Fruit fly (Drosophila melanogaster): ENCODE measurements around the gene Gr10b.

The Gr10b gene

dm6 chrX:11451027-11451572, 38.1 kb upstream of the Gr10b start (continued):
- peak; percentile 54; the same call in 1 of the 2 replicates for TF ChIP-seq NFAT (GFP tag; IDR thresholded peaks at IDR 0.05)
- TF ChIP-seq HmgZ (tag; optimal IDR thresholded peaks at IDR 0.05): peak; percentile 17
- no peak for TF ChIP-seq CG6683 (GFP tag; optimal IDR thresholded peaks at IDR 0.05)
- no peak for TF ChIP-seq ato (GFP tag; IDR thresholded peaks at IDR 0.05; ENCODE audit: partially characterized antibody)
- no peak for TF ChIP-seq Gsc (GFP tag; IDR thresholded peaks at IDR 0.05)
- peak; percentile 64 for TF ChIP-seq Ada2b (GFP tag; IDR thresholded peaks at IDR 0.05)
- no peak for TF ChIP-seq Sry-β (GFP tag; optimal IDR thresholded peaks at IDR 0.05)
- no peak for TF ChIP-seq pzg (GFP tag; optimal IDR thresholded peaks at IDR 0.05)
- TF ChIP-seq fd102C (GFP tag; optimal IDR thresholded peaks at IDR 0.05): no peak
- TF ChIP-seq sob (GFP tag; IDR thresholded peaks at IDR 0.05): peak; percentile 60
- no peak for TF ChIP-seq tx (GFP tag; optimal IDR thresholded peaks at IDR 0.05)
- peak; percentile 6 for TF ChIP-seq CG12391 (tag; optimal IDR thresholded peaks at IDR 0.05)
- peak; percentile 44 for TF ChIP-seq Meics (GFP tag; optimal IDR thresholded peaks at IDR 0.05)
- no peak for TF ChIP-seq cas (GFP tag; IDR thresholded peaks at IDR 0.05)
- peak; percentile 44 for TF ChIP-seq Hmr (GFP tag; optimal IDR thresholded peaks at IDR 0.05)
- peak; percentile 16 for TF ChIP-seq CHES-1-like (GFP tag; optimal IDR thresholded peaks at IDR 0.05)
- TF ChIP-seq CG10565 (GFP tag; optimal IDR thresholded peaks at IDR 0.05): no peak
- TF ChIP-seq CG17568 (GFP tag; optimal IDR thresholded peaks at IDR 0.05): no peak
- no peak for TF ChIP-seq gro (GFP tag; optimal IDR thresholded peaks at IDR 0.05)
- TF ChIP-seq chinmo (GFP tag; IDR thresholded peaks at IDR 0.05; ENCODE audit: partially characterized antibody): no peak
- TF ChIP-seq CG9817 (tag; optimal IDR thresholded peaks at IDR 0.05): peak; percentile 41
- no peak for TF ChIP-seq MESR4 (GFP tag; optimal IDR thresholded peaks at IDR 0.05)
- peak; percentile 53; the same call in 3 of the 4 replicates for TF ChIP-seq Gug (GFP tag; IDR thresholded peaks at IDR 0.05)
- TF ChIP-seq org-1 (GFP tag; optimal IDR thresholded peaks at IDR 0.05): peak; percentile 11
- peak; percentile 3 for TF ChIP-seq Bteb2 (GFP tag; optimal IDR thresholded peaks at IDR 0.05)
- peak; percentile 56; the same call in 2 of the 3 replicates for TF ChIP-seq CG11456 (GFP tag; IDR thresholded peaks at IDR 0.05)
- TF ChIP-seq CrebB (tag; optimal IDR thresholded peaks at IDR 0.05): peak; percentile 35
- TF ChIP-seq so (GFP tag; IDR thresholded peaks at IDR 0.05): peak; percentile 38; the same call in 1 of the 3 replicates
- peak; percentile 42; the same call in 1 of the 2 replicates for TF ChIP-seq CG3847 (GFP tag; IDR thresholded peaks at IDR 0.05)
- TF ChIP-seq CG6813 (GFP tag; optimal IDR thresholded peaks at IDR 0.05): peak; percentile 18
- TF ChIP-seq usp (GFP tag; optimal IDR thresholded peaks at IDR 0.05): no peak
- TF ChIP-seq CG34422 (GFP tag; IDR thresholded peaks at IDR 0.05): 0 out of 3 replicates have a peak, but pooled peaks have one; percentile 30
- TF ChIP-seq Opbp (GFP tag; IDR thresholded peaks at IDR 0.05; ENCODE audit: partially characterized antibody): no peak
- TF ChIP-seq CG11723 (GFP tag; optimal IDR thresholded peaks at IDR 0.05): peak; percentile 20
- TF ChIP-seq CG14014 (GFP tag; IDR thresholded peaks at IDR 0.05): peak; percentile 59
- no peak for TF ChIP-seq inv (GFP tag; IDR thresholded peaks at IDR 0.05; ENCODE audit: partially characterized antibody)
- no peak for TF ChIP-seq scrt (GFP tag; optimal IDR thresholded peaks at IDR 0.05)
- TF ChIP-seq CG18476 (GFP tag; optimal IDR thresholded peaks at IDR 0.05): no peak
- no peak for TF ChIP-seq Adf1 (GFP tag; IDR thresholded peaks at IDR 0.05)
- no peak for TF ChIP-seq Doc3 (GFP tag; IDR thresholded peaks at IDR 0.05; ENCODE audit: partially characterized antibody)
- TF ChIP-seq Camta (GFP tag; optimal IDR thresholded peaks at IDR 0.05): no peak
- no peak for TF ChIP-seq twi (tag; optimal IDR thresholded peaks at IDR 0.05)
- peak; percentile 2 for TF ChIP-seq fd96Cb (tag; optimal IDR thresholded peaks at IDR 0.05)
- TF ChIP-seq cg (GFP tag; optimal IDR thresholded peaks at IDR 0.05): no peak
- peak; percentile 9 for TF ChIP-seq CG10274 (GFP tag; optimal IDR thresholded peaks at IDR 0.05)
- no peak for TF ChIP-seq zf30C (GFP tag; optimal IDR thresholded peaks at IDR 0.05)
- TF ChIP-seq ara (GFP tag; IDR thresholded peaks at IDR 0.05): no peak
- no peak for TF ChIP-seq YL-1 (GFP tag; optimal IDR thresholded peaks at IDR 0.05)
- no peak for TF ChIP-seq p53 (GFP tag; optimal IDR thresholded peaks at IDR 0.05)
- TF ChIP-seq CG2129 (GFP tag; IDR thresholded peaks at IDR 0.05; ENCODE audit: partially characterized antibody): no peak
